Fruit fly (Drosophila melanogaster) whole organism, embryonic: ENCODE measurements around the gene CAHbeta.
A peak's percentile ranks its signal among the peaks of the same experiment; 100 is the strongest.

Source experiments
- Adf1 ChIP-seq: fragments of 200-800 bp; sonication (Bioruptor generic); IDR thresholded peaks from 2 replicates; pipeline ENCODE4 v1.3.6; 2022; ENCODE audit warnings: missing biosample characterization, missing genetic modification characterization
- Asciz ChIP-seq: fragments of 200-800 bp; sonication (Bioruptor generic); optimal IDR thresholded peaks from 2 replicates; lab custom pipeline; 2017; ENCODE audit warnings: missing biosample characterization, mild to moderate bottlenecking, missing genetic modification characterization, missing genetic modification reagents
- B-H1 ChIP-seq: fragments of 200-800 bp; sonication (Bioruptor generic); IDR thresholded peaks from 3 replicates; pipeline ENCODE4 v1.3.6; 2022; ENCODE audit warnings: missing biosample characterization, missing genetic modification characterization
- B-H2 ChIP-seq: fragments of 200-800 bp; sonication (Bioruptor generic); optimal IDR thresholded peaks from 2 replicates; lab custom pipeline; 2018; ENCODE audit warnings: missing biosample characterization, mild to moderate bottlenecking, missing genetic modification characterization
- CG10267 ChIP-seq: fragments of 200-800 bp; sonication (Bioruptor generic); optimal IDR thresholded peaks from 2 replicates; lab custom pipeline; 2018; ENCODE audit warnings: missing biosample characterization, mild to moderate bottlenecking, missing genetic modification characterization, moderate library complexity
- CG11695 ChIP-seq: fragments of 200-800 bp; sonication (Bioruptor generic); IDR thresholded peaks from 3 replicates; pipeline ENCODE4 v1.3.6; 2022; ENCODE audit warnings: missing biosample characterization, missing genetic modification characterization
- CG11723 ChIP-seq: fragments of 200-800 bp; sonication (Bioruptor generic); optimal IDR thresholded peaks from 2 replicates; lab custom pipeline; 2017; ENCODE audit warnings: missing biosample characterization, mild to moderate bottlenecking, missing genetic modification characterization
- CG12155 ChIP-seq: fragments of 200-800 bp; sonication (Bioruptor generic); optimal IDR thresholded peaks from 3 replicates; lab custom pipeline; 2016; ENCODE audit warnings: missing biosample characterization, missing genetic modification characterization
- CG12659 ChIP-seq: fragments of 200-800 bp; sonication (Bioruptor generic); optimal IDR thresholded peaks from 3 replicates; lab custom pipeline; 2017; ENCODE audit warnings: mild to moderate bottlenecking, missing biosample characterization, missing genetic modification reagents, missing genetic modification characterization
- CG12744 ChIP-seq: fragments of 200-800 bp; sonication (Bioruptor generic); optimal IDR thresholded peaks from 2 replicates; lab custom pipeline; 2016; ENCODE audit warnings: missing biosample characterization, missing genetic modification characterization
- CG14441 ChIP-seq: fragments of 200-800 bp; sonication (Bioruptor generic); IDR thresholded peaks from 2 replicates; pipeline ENCODE4 v1.3.6; 2022; ENCODE audit warnings: missing biosample characterization, missing genetic modification characterization
- CG15514 ChIP-seq: fragments of 200-800 bp; sonication (Bioruptor generic); optimal IDR thresholded peaks from 3 replicates; lab custom pipeline; 2017; ENCODE audit warnings: missing biosample characterization, missing genetic modification characterization, mild to moderate bottlenecking, moderate library complexity, missing genetic modification reagents
- CG1647 ChIP-seq: fragments of 200-800 bp; sonication (Bioruptor generic); optimal IDR thresholded peaks from 3 replicates; lab custom pipeline; 2016; ENCODE audit warnings: missing biosample characterization, missing genetic modification characterization
- CG2199 ChIP-seq: fragments of 200-800 bp; sonication (Bioruptor generic); IDR thresholded peaks from 3 replicates; pipeline ENCODE4 v1.3.6; 2022; ENCODE audit warnings: missing biosample characterization, missing genetic modification characterization
- CG30020 ChIP-seq: fragments of 200-800 bp; optimal IDR thresholded peaks from 2 replicates; lab custom pipeline; 2019; ENCODE audit warnings: missing biosample characterization, mild to moderate bottlenecking, missing genetic modification characterization, moderate library complexity
- CG30403 ChIP-seq: fragments of 200-800 bp; sonication (Bioruptor generic); optimal IDR thresholded peaks from 3 replicates; lab custom pipeline; 2016; ENCODE audit warnings: missing biosample characterization, missing genetic modification characterization
- CG34376 ChIP-seq: fragments of 200-800 bp; sonication (Bioruptor generic); optimal IDR thresholded peaks from 2 replicates; lab custom pipeline; 2018; ENCODE audit warnings: missing biosample characterization, mild to moderate bottlenecking, missing genetic modification characterization
- CG34422 ChIP-seq: fragments of 200-800 bp; sonication (Bioruptor generic); IDR thresholded peaks from 3 replicates; pipeline ENCODE4 v1.3.6; 2022; ENCODE audit warnings: missing biosample characterization, missing genetic modification characterization
- CG5180 ChIP-seq: fragments of 200-800 bp; sonication (Bioruptor generic); optimal IDR thresholded peaks from 3 replicates; lab custom pipeline; 2017; ENCODE audit warnings: missing biosample characterization, missing genetic modification characterization, mild to moderate bottlenecking, moderate library complexity, missing genetic modification reagents
- CG6765 ChIP-seq: fragments of 200-800 bp; sonication (Bioruptor generic); optimal IDR thresholded peaks from 3 replicates; lab custom pipeline; 2017; ENCODE audit warnings: missing biosample characterization, mild to moderate bottlenecking, missing genetic modification characterization
- CG9437 ChIP-seq: fragments of 200-800 bp; sonication (Bioruptor generic); optimal IDR thresholded peaks from 2 replicates; lab custom pipeline; 2018; ENCODE audit warnings: missing biosample characterization, mild to moderate bottlenecking, missing genetic modification characterization
- CG9817 ChIP-seq: fragments of 200-800 bp; sonication (Bioruptor generic); optimal IDR thresholded peaks from 2 replicates; lab custom pipeline; 2018; ENCODE audit warnings: missing biosample characterization, mild to moderate bottlenecking, missing genetic modification characterization, moderate library complexity
- E2f2 ChIP-seq: fragments of 200-800 bp; sonication (Bioruptor generic); IDR thresholded peaks from 2 replicates; pipeline ENCODE4 v1.3.6; 2022; ENCODE audit warnings: missing biosample characterization, missing genetic modification characterization
- Eip74EF ChIP-seq, 2 experiments: fragments of 200-800 bp in 1 of 2; fragments of >200 bp in 1 of 2; sonication (Bioruptor generic) in 1 of 2; optimal IDR thresholded peaks; 2 replicates each; lab custom pipeline; 2017 to 2019; ENCODE audit warnings: missing biosample characterization in 2 of 2, missing genetic modification characterization in 2 of 2, mild to moderate bottlenecking in 1 of 2, moderate library complexity in 1 of 2
- Fer1 ChIP-seq: fragments of 200-800 bp; sonication (Bioruptor generic); optimal IDR thresholded peaks from 2 replicates; lab custom pipeline; 2017; ENCODE audit warnings: missing biosample characterization, mild to moderate bottlenecking, missing genetic modification characterization
- Hr3 ChIP-seq: fragments of 200-800 bp; sonication (Bioruptor generic); optimal IDR thresholded peaks from 3 replicates; lab custom pipeline; 2016; ENCODE audit warnings: missing biosample characterization, missing genetic modification characterization
- Hr51 ChIP-seq, 2 experiments: fragments of 200-800 bp; sonication (Bioruptor generic); optimal IDR thresholded peaks; 2 replicates in 1 of 2; 3 replicates in 1 of 2; lab custom pipeline; 2016 to 2018; ENCODE audit warnings: missing biosample characterization in 2 of 2, missing genetic modification characterization in 2 of 2, mild to moderate bottlenecking in 1 of 2, moderate library complexity in 1 of 2
- Hr78 ChIP-seq, 2 experiments: fragments of 200-800 bp in 1 of 2; fragments of >200 bp in 1 of 2; sonication (Bioruptor generic) in 1 of 2; optimal IDR thresholded peaks; 2 replicates each; lab custom pipeline; 2017 to 2019; ENCODE audit warnings: missing biosample characterization in 2 of 2, missing genetic modification characterization in 2 of 2, mild to moderate bottlenecking in 1 of 2, moderate library complexity in 1 of 2
- NFAT ChIP-seq: fragments of 200-800 bp; sonication (Bioruptor generic); IDR thresholded peaks from 2 replicates; pipeline ENCODE4 v1.3.6; 2022; ENCODE audit warnings: missing biosample characterization, missing genetic modification characterization
- Nf-YB ChIP-seq: fragments of 200-800 bp; sonication (Bioruptor generic); optimal IDR thresholded peaks from 3 replicates; lab custom pipeline; 2019; ENCODE audit warnings: missing biosample characterization, mild to moderate bottlenecking, missing genetic modification characterization, moderate library complexity
- Ravus ChIP-seq: fragments of 200-800 bp; sonication (Bioruptor generic); IDR thresholded peaks from 2 replicates; pipeline ENCODE4 v1.3.6; 2022; ENCODE audit warnings: missing biosample characterization, missing genetic modification characterization
- ara ChIP-seq: fragments of 200-800 bp; sonication (Bioruptor generic); IDR thresholded peaks from 2 replicates; pipeline ENCODE4 v1.3.6; 2022; ENCODE audit warnings: missing biosample characterization, missing genetic modification characterization
- bigmax ChIP-seq: fragments of 200-800 bp; sonication (Bioruptor generic); optimal IDR thresholded peaks from 2 replicates; lab custom pipeline; 2018; ENCODE audit warnings: missing biosample characterization, mild to moderate bottlenecking, missing genetic modification characterization
- chif ChIP-seq, 2 experiments: fragments of 200-800 bp; sonication (Bioruptor generic); optimal IDR thresholded peaks; 3 replicates each; lab custom pipeline; 2016; ENCODE audit warnings: missing biosample characterization in 2 of 2, missing genetic modification characterization in 2 of 2
- dmrt11E ChIP-seq: fragments of 200-800 bp; sonication (Bioruptor generic); optimal IDR thresholded peaks from 3 replicates; lab custom pipeline; 2018; ENCODE audit warnings: missing biosample characterization, mild to moderate bottlenecking, missing genetic modification characterization, moderate library complexity
- emc ChIP-seq: fragments of 200-800 bp; sonication (Bioruptor generic); optimal IDR thresholded peaks from 2 replicates; lab custom pipeline; 2016; ENCODE audit warnings: missing biosample characterization, missing genetic modification characterization
- hth ChIP-seq: fragments of >200 bp; optimal IDR thresholded peaks from 2 replicates; lab custom pipeline; 2017; ENCODE audit warnings: inconsistent platforms
- jumu ChIP-seq: fragments of 200-800 bp; sonication (Bioruptor generic); optimal IDR thresholded peaks from 3 replicates; lab custom pipeline; 2016; ENCODE audit warnings: missing biosample characterization, missing genetic modification characterization
- ken ChIP-seq: fragments of 200-800 bp; sonication (Bioruptor generic); IDR thresholded peaks from 3 replicates; pipeline ENCODE4 v1.3.6; 2022; ENCODE audit warnings: missing biosample characterization, missing genetic modification characterization
- lov ChIP-seq, 2 experiments: fragments of 200-800 bp in 1 of 2; fragments of >200 bp in 1 of 2; sonication (Bioruptor generic) in 1 of 2; IDR thresholded peaks in 1 of 2; optimal IDR thresholded peaks in 1 of 2; 2 replicates in 1 of 2; 3 replicates in 1 of 2; pipeline versions ENCODE4 v1.3.6 to Lab custom; 2017 to 2022; ENCODE audit warnings: missing biosample characterization in 1 of 2, missing genetic modification characterization in 1 of 2
- rib ChIP-seq: fragments of 200-800 bp; sonication (Bioruptor generic); IDR thresholded peaks from 2 replicates; pipeline ENCODE4 v1.3.6; 2022; ENCODE audit warnings: missing biosample characterization, missing genetic modification characterization
- ro ChIP-seq: fragments of 200-800 bp; sonication (Bioruptor generic); IDR thresholded peaks from 2 replicates; pipeline ENCODE4 v1.3.6; 2022; ENCODE audit warnings: missing biosample characterization, missing genetic modification characterization
- scrt ChIP-seq: fragments of 200-800 bp; sonication (Bioruptor generic); optimal IDR thresholded peaks from 2 replicates; lab custom pipeline; 2018; ENCODE audit warnings: missing biosample characterization, mild to moderate bottlenecking, missing genetic modification characterization, moderate library complexity
- seq ChIP-seq: fragments of 200-800 bp; sonication (Bioruptor generic); IDR thresholded peaks from 2 replicates; pipeline ENCODE4 v1.3.6; 2022; ENCODE audit warnings: missing biosample characterization, missing genetic modification characterization
- stwl ChIP-seq: fragments of 200-800 bp; sonication (Bioruptor generic); optimal IDR thresholded peaks from 3 replicates; lab custom pipeline; 2018; ENCODE audit warnings: missing biosample characterization, mild to moderate bottlenecking, missing genetic modification characterization, moderate library complexity
- tio ChIP-seq: fragments of 200-800 bp; sonication (Bioruptor generic); optimal IDR thresholded peaks from 2 replicates; lab custom pipeline; 2017; ENCODE audit warnings: missing biosample characterization, missing genetic modification characterization, inconsistent platforms
- twi ChIP-seq: fragments of 200-800 bp; optimal IDR thresholded peaks from 2 replicates; lab custom pipeline; 2019; ENCODE audit warnings: missing biosample characterization, mild to moderate bottlenecking, missing genetic modification characterization, moderate library complexity
- unpg ChIP-seq: fragments of 200-800 bp; sonication (Bioruptor generic); optimal IDR thresholded peaks from 3 replicates; lab custom pipeline; 2018; ENCODE audit warnings: missing biosample characterization, mild to moderate bottlenecking, missing genetic modification characterization, moderate library complexity

Gene CAHbeta

dm6 chr3R:9031797-9032418 is 51.2 kb downstream of the CAHbeta start (continued):
- TF ChIP-seq CG12155 (GFP tag; lab: Kevin White, UChicago), result peak; percentile 79
- TF ChIP-seq Hr3 (GFP tag; lab: Kevin White, UChicago), result peak; percentile 82
- TF ChIP-seq CG11695 (GFP tag; lab: Robert Waterston, UW), result peak; percentile 95
- peak; percentile 91 for TF ChIP-seq CG34422
- peak; percentile 86 for TF ChIP-seq CG12659 (GFP tag; lab: Kevin White, UChicago)
- TF ChIP-seq Hr78 (GFP tag; optimal IDR thresholded peaks at IDR 0.05; lab: Kevin White, UChicago), result peak in 1 of 2 experiments; percentile 46
- TF ChIP-seq Eip74EF (GFP tag; optimal IDR thresholded peaks at IDR 0.05; lab: Kevin White, UChicago), result peak in 1 of 2 experiments; percentile 68
- no peak for TF ChIP-seq bigmax (GFP tag; lab: Kevin White, UChicago)
- peak; percentile 87 for TF ChIP-seq Asciz (GFP tag; lab: Kevin White, UChicago)
- TF ChIP-seq E2f2, result peak; percentile 71
- TF ChIP-seq CG5180 (GFP tag; lab: Kevin White, UChicago), result peak; percentile 59
- peak; percentile 94 for TF ChIP-seq seq
- TF ChIP-seq CG30403 (GFP tag; lab: Kevin White, UChicago), result peak; percentile 89
- TF ChIP-seq lov (optimal IDR thresholded peaks at IDR 0.05; lab: Kevin White, UChicago), result no peak
- peak; percentile 85 for TF ChIP-seq lov (GFP tag; IDR thresholded peaks at IDR 0.05; lab: Robert Waterston, UW)
- TF ChIP-seq CG12744 (GFP tag; lab: Kevin White, UChicago), result peak; percentile 44
- peak; percentile 88 for TF ChIP-seq ara (GFP tag; lab: Robert Waterston, UW)
- TF ChIP-seq CG14441 (GFP tag; lab: Robert Waterston, UW), result peak; percentile 91
- TF ChIP-seq ro (GFP tag; lab: Robert Waterston, UW), result peak; percentile 65
- no peak for TF ChIP-seq B-H2 (GFP tag; lab: Kevin White, UChicago)
- peak; percentile 71 for TF ChIP-seq CG11723 (GFP tag; lab: Kevin White, UChicago)
- peak; percentile 60 for TF ChIP-seq Nf-YB
- peak; percentile 50 for TF ChIP-seq Adf1 (GFP tag; lab: Robert Waterston, UW)
- peak; percentile 84 for TF ChIP-seq NFAT (GFP tag; lab: Robert Waterston, UW)
- TF ChIP-seq unpg (GFP tag; lab: Kevin White, UChicago), result peak; percentile 91
- peak; percentile 79 for TF ChIP-seq CG10267 (tag; lab: Kevin White, UChicago)
- TF ChIP-seq CG34376 (GFP tag; lab: Kevin White, UChicago), result peak; percentile 20
- TF ChIP-seq CG30020 (tag; lab: Kevin White, UChicago), result peak; percentile 19
- TF ChIP-seq chif (GFP tag; optimal IDR thresholded peaks at IDR 0.05; lab: Kevin White, UChicago), result peak; percentile 76 to 85
- TF ChIP-seq Fer1 (GFP tag; lab: Kevin White, UChicago), result peak; percentile 85
- TF ChIP-seq CG2199 (GFP tag; lab: Robert Waterston, UW), result peak; percentile 77; the same call in 1 of the 3 replicates
- peak; percentile 88 for TF ChIP-seq CG1647 (GFP tag; lab: Kevin White, UChicago)
- TF ChIP-seq CG15514 (GFP tag; lab: Kevin White, UChicago), result peak; percentile 75
- peak; percentile 55 for TF ChIP-seq Ravus (GFP tag; lab: Robert Waterston, UW)
- TF ChIP-seq CG9817 (tag; lab: Kevin White, UChicago), result peak; percentile 73
- peak; percentile 60 for TF ChIP-seq dmrt11E (tag; lab: Kevin White, UChicago)
- peak; percentile 87; the same call in 2 of the 3 replicates for TF ChIP-seq B-H1
- peak; percentile 72 to 91 for TF ChIP-seq Hr51 (GFP tag; optimal IDR thresholded peaks at IDR 0.05; lab: Kevin White, UChicago)
- peak; percentile 69 for TF ChIP-seq CG9437
- peak; percentile 72 for TF ChIP-seq jumu (GFP tag; lab: Kevin White, UChicago)
- TF ChIP-seq hth, result no peak
- TF ChIP-seq stwl, result no peak
- peak; percentile 46 for TF ChIP-seq CG6765 (GFP tag; lab: Kevin White, UChicago)
- TF ChIP-seq scrt (GFP tag; lab: Kevin White, UChicago), result peak; percentile 73
- peak; percentile 78 for TF ChIP-seq tio
- TF ChIP-seq ken (GFP tag; lab: Robert Waterston, UW), result peak; percentile 90
- TF ChIP-seq twi (tag; lab: Kevin White, UChicago), result peak; percentile 43
- TF ChIP-seq emc (GFP tag; lab: Kevin White, UChicago), result peak; percentile 67
- peak; percentile 50; the same call in 1 of the 2 replicates for TF ChIP-seq rib (GFP tag; lab: Robert Waterston, UW)
